5 fruit fly cellular contexts compared by ENCODE assay signal in the genomic region with DNA sequence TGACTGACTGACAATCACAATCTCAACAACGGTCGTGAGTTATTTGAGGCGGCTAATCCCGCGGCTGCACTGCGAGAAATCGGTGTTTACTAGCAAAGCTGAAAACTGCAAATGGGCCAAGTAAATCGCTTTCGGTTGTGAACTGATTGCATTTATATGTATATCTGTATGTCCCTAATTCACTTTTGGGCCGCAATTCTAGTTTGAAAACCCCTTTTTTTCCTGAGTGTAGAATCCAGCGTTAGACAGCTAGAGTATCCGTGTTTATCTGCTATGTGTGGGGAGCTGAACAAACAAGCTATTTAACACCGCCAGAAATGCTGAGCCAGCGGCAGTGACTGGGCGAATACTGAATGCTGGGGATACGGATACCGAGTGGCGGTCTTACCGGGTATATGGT.
A peak's percentile ranks its signal among the peaks of the same experiment; 100 is the strongest.
TF ChIP-seq lines count a peak whose summit lies in the region.

No protein-coding gene starts in this region.

- TF ChIP-seq CTCF in whole organism, embryonic (GFP tag; optimal IDR thresholded peaks at IDR 0.05; lab: Kevin White, UChicago) = no peak

TF ChIP-seq in whole organism, adult, 20 proteins besides CTCF, POLR2A, EP300 and RAD21:
- TF ChIP-seq Crg-1 (GFP tag; optimal IDR thresholded peaks at IDR 0.05; lab: Kevin White, UChicago) (no peak), bab1 (GFP tag; optimal IDR thresholded peaks at IDR 0.05; lab: Kevin White, UChicago) (no peak), CG7101 (tag; optimal IDR thresholded peaks at IDR 0.05; lab: Kevin White, UChicago) (peak; percentile 29), cnc (optimal IDR thresholded peaks at IDR 0.05; lab: Kevin White, UChicago) (peak in 1 of 2 experiments; percentile 33), Hr96 (GFP tag; optimal IDR thresholded peaks at IDR 0.05; lab: Kevin White, UChicago) (no peak), pad (GFP tag; optimal IDR thresholded peaks at IDR 0.05; lab: Kevin White, UChicago) (peak; percentile 1), tj (GFP tag; optimal IDR thresholded peaks at IDR 0.05; lab: Kevin White, UChicago) (peak; percentile 63), kay (GFP tag; lab: Kevin White, UChicago; ENCODE audit: borderline replicate concordance) (no peak)

TF ChIP-seq in whole organism, embryonic, 481 proteins besides CTCF, POLR2A, EP300 and RAD21 (continues in another document):
- TF ChIP-seq Xbp1 (GFP tag; optimal IDR thresholded peaks at IDR 0.05; lab: Kevin White, UChicago) (peak; percentile 77), CG30431 (GFP tag; optimal IDR thresholded peaks at IDR 0.05; lab: Kevin White, UChicago) (peak; percentile 59), Lpt (GFP tag; optimal IDR thresholded peaks at IDR 0.05; lab: Kevin White, UChicago) (no peak), Nf-YB (GFP tag; optimal IDR thresholded peaks at IDR 0.05; lab: Kevin White, UChicago) (peak; percentile 27), CG7786 (GFP tag; optimal IDR thresholded peaks at IDR 0.05; lab: Kevin White, UChicago) (peak; percentile 87), scrt (GFP tag; optimal IDR thresholded peaks at IDR 0.05; lab: Kevin White, UChicago) (peak; percentile 37), CG9817 (tag; optimal IDR thresholded peaks at IDR 0.05; lab: Kevin White, UChicago) (peak; percentile 63), seq (GFP tag; IDR thresholded peaks at IDR 0.05; lab: Robert Waterston, UW) (peak; percentile 68), CG31441 (GFP tag; IDR thresholded peaks at IDR 0.05; lab: Robert Waterston, UW) (peak; percentile 76), CG10431 (GFP tag; optimal IDR thresholded peaks at IDR 0.05; lab: Kevin White, UChicago) (peak; percentile 35), fd3F (GFP tag; optimal IDR thresholded peaks at IDR 0.05; lab: Kevin White, UChicago) (peak; percentile 35), sug (tag; optimal IDR thresholded peaks at IDR 0.05; lab: Kevin White, UChicago) (peak; percentile 47), tx (GFP tag; optimal IDR thresholded peaks at IDR 0.05; lab: Kevin White, UChicago) (peak; percentile 82), zfh2 (GFP tag; optimal IDR thresholded peaks at IDR 0.05; lab: Kevin White, UChicago) (peak; percentile 68), CG4404 (GFP tag; IDR thresholded peaks at IDR 0.05; lab: Robert Waterston, UW) (peak; percentile 91), HLH3B (GFP tag; IDR thresholded peaks at IDR 0.05; lab: Robert Waterston, UW) (peak; percentile 83), CG11398 (GFP tag; optimal IDR thresholded peaks at IDR 0.05; lab: Kevin White, UChicago) (peak; percentile 79), CG14014 (GFP tag; IDR thresholded peaks at IDR 0.05; lab: Robert Waterston, UW) (peak; percentile 87), CG5245 (GFP tag; optimal IDR thresholded peaks at IDR 0.05; lab: Kevin White, UChicago) (peak; percentile 73)

TF ChIP-seq in whole organism, prepupa, 60 proteins besides CTCF, POLR2A, EP300 and RAD21 (continues in another document):
- TF ChIP-seq Eip78C (GFP tag; lab: Kevin White, UChicago) = peak; percentile 67
- TF ChIP-seq CG32006 (GFP tag; optimal IDR thresholded peaks at IDR 0.05; lab: Kevin White, UChicago) = peak; percentile 72
- TF ChIP-seq CG1621 (tag; optimal IDR thresholded peaks at IDR 0.05; lab: Kevin White, UChicago) = no peak
- peak; percentile 68 for TF ChIP-seq CG15336 (GFP tag; IDR thresholded peaks at IDR 0.05; lab: Robert Waterston, UW)
- TF ChIP-seq CG10631 (GFP tag; optimal IDR thresholded peaks at IDR 0.05; lab: Kevin White, UChicago) = peak; percentile 48
- peak; percentile 85 for TF ChIP-seq CG6163 (GFP tag; IDR thresholded peaks at IDR 0.05; lab: Robert Waterston, UW)
- peak; percentile 45 for TF ChIP-seq OdsH (GFP tag; optimal IDR thresholded peaks at IDR 0.05; lab: Kevin White, UChicago)
- no peak for TF ChIP-seq Sox102F (GFP tag; optimal IDR thresholded peaks at IDR 0.05; lab: Kevin White, UChicago)
- TF ChIP-seq Sox14 (GFP tag; optimal IDR thresholded peaks at IDR 0.05; lab: Kevin White, UChicago) = peak; percentile 51
- TF ChIP-seq Lpt (GFP tag; optimal IDR thresholded peaks at IDR 0.05; lab: Kevin White, UChicago) = peak; percentile 49
- no peak for TF ChIP-seq ss (GFP tag; optimal IDR thresholded peaks at IDR 0.05; lab: Kevin White, UChicago)
- TF ChIP-seq Gug (GFP tag; IDR thresholded peaks at IDR 0.05; lab: Robert Waterston, UW) = peak; percentile 64
- TF ChIP-seq lz (GFP tag; optimal IDR thresholded peaks at IDR 0.05; lab: Kevin White, UChicago) = peak; percentile 13
- TF ChIP-seq CG11762 (GFP tag; optimal IDR thresholded peaks at IDR 0.05; lab: Kevin White, UChicago; ENCODE audit: insufficient read depth) = no peak
- TF ChIP-seq dac (GFP tag; optimal IDR thresholded peaks at IDR 0.05; lab: Kevin White, UChicago) = peak; percentile 63
- TF ChIP-seq CG4318 (GFP tag; optimal IDR thresholded peaks at IDR 0.05; lab: Kevin White, UChicago) = peak; percentile 25
- no peak for TF ChIP-seq CG6854 (GFP tag; optimal IDR thresholded peaks at IDR 0.05; lab: Kevin White, UChicago)
- 0 out of 2 replicates have a peak, but pooled peaks have one; percentile 43 for TF ChIP-seq CG11294 (GFP tag; IDR thresholded peaks at IDR 0.05; lab: Robert Waterston, UW)
- peak; percentile 20 for TF ChIP-seq acj6 (GFP tag; optimal IDR thresholded peaks at IDR 0.05; lab: Kevin White, UChicago)
- peak; percentile 80 for TF ChIP-seq fkh (GFP tag; optimal IDR thresholded peaks at IDR 0.05; lab: Kevin White, UChicago)
- no peak for TF ChIP-seq Smox (GFP tag; optimal IDR thresholded peaks at IDR 0.05; lab: Kevin White, UChicago)

TF ChIP-seq in whole organism, pupa, 21 proteins besides CTCF, POLR2A, EP300 and RAD21:
- TF ChIP-seq Pif1A (GFP tag; optimal IDR thresholded peaks at IDR 0.05; lab: Kevin White, UChicago) (peak; percentile 60), CG13204 (GFP tag; optimal IDR thresholded peaks at IDR 0.05; lab: Kevin White, UChicago) (no peak), Snoo (tag; optimal IDR thresholded peaks at IDR 0.05; lab: Kevin White, UChicago) (no peak), EcR (GFP tag; optimal IDR thresholded peaks at IDR 0.05; lab: Kevin White, UChicago) (no peak), Pif1B (GFP tag; optimal IDR thresholded peaks at IDR 0.05; lab: Kevin White, UChicago) (no peak), CG15710 (tag; optimal IDR thresholded peaks at IDR 0.05; lab: Kevin White, UChicago) (no peak), D1 (tag; optimal IDR thresholded peaks at IDR 0.05; lab: Kevin White, UChicago) (no peak), CG10348 (GFP tag; IDR thresholded peaks at IDR 0.05; lab: Robert Waterston, UW) (no peak), rn (GFP tag; IDR thresholded peaks at IDR 0.05; lab: Robert Waterston, UW) (peak; percentile 65; the same call in 1 of the 2 replicates), Ets98B (GFP tag; IDR thresholded peaks at IDR 0.05; lab: Robert Waterston, UW) (peak; percentile 68), gl (tag; optimal IDR thresholded peaks at IDR 0.05; lab: Kevin White, UChicago) (no peak), CG32121 (GFP tag; IDR thresholded peaks at IDR 0.05; lab: Robert Waterston, UW) (peak; percentile 61; the same call in 1 of the 2 replicates), CG34367 (tag; optimal IDR thresholded peaks at IDR 0.05; lab: Kevin White, UChicago) (no peak), CG17806 (tag; optimal IDR thresholded peaks at IDR 0.05; lab: Kevin White, UChicago) (no peak), CG12605 (GFP tag; IDR thresholded peaks at IDR 0.05; lab: Robert Waterston, UW) (peak; percentile 36; the same call in 1 of the 2 replicates), fd96Ca (GFP tag; IDR thresholded peaks at IDR 0.05; lab: Robert Waterston, UW) (peak; percentile 85), CG9948 (tag; optimal IDR thresholded peaks at IDR 0.05; lab: Kevin White, UChicago) (peak; percentile 25), CG8301 (tag; optimal IDR thresholded peaks at IDR 0.05; lab: Kevin White, UChicago) (peak; percentile 53), CG14655 (GFP tag; optimal IDR thresholded peaks at IDR 0.05; lab: Kevin White, UChicago) (peak; percentile 74), CG4496 (GFP tag; IDR thresholded peaks at IDR 0.05; lab: Robert Waterston, UW) (peak; percentile 85), CG8159 (tag; optimal IDR thresholded peaks at IDR 0.05; lab: Kevin White, UChicago) (peak; percentile 1)

TF ChIP-seq in whole organism, wandering third instar larva, 38 proteins besides CTCF, POLR2A, EP300 and RAD21:
- TF ChIP-seq sv (GFP tag; optimal IDR thresholded peaks at IDR 0.05; lab: Kevin White, UChicago) (peak; percentile 72), Dif (GFP tag; optimal IDR thresholded peaks at IDR 0.05; lab: Kevin White, UChicago; ENCODE audit: partially characterized antibody) (no peak), br (GFP tag; optimal IDR thresholded peaks at IDR 0.05; lab: Kevin White, UChicago) (no peak), OdsH (GFP tag; optimal IDR thresholded peaks at IDR 0.05; lab: Kevin White, UChicago) (no peak), pan (optimal IDR thresholded peaks at IDR 0.05; lab: Kevin White, UChicago) (no peak), dmrt93B (GFP tag; optimal IDR thresholded peaks at IDR 0.05; lab: Kevin White, UChicago) (no peak), dsf (GFP tag; optimal IDR thresholded peaks at IDR 0.05; lab: Kevin White, UChicago; ENCODE audit: borderline replicate concordance) (no peak), fru (GFP tag; optimal IDR thresholded peaks at IDR 0.05; lab: Kevin White, UChicago) (peak; percentile 38), sage (GFP tag; optimal IDR thresholded peaks at IDR 0.05; lab: Kevin White, UChicago) (no peak), Mio (GFP tag; optimal IDR thresholded peaks at IDR 0.05; lab: Kevin White, UChicago) (no peak), CrebA (GFP tag; optimal IDR thresholded peaks at IDR 0.05; lab: Kevin White, UChicago; ENCODE audit: borderline replicate concordance) (no peak), Hr83 (GFP tag; optimal IDR thresholded peaks at IDR 0.05; lab: Kevin White, UChicago; ENCODE audit: poor library complexity, severe bottlenecking) (no peak), foxo (GFP tag; optimal IDR thresholded peaks at IDR 0.05; lab: Kevin White, UChicago) (peak in 1 of 2 experiments; percentile 51), Vsx2 (GFP tag; optimal IDR thresholded peaks at IDR 0.05; lab: Kevin White, UChicago; ENCODE audit: partially characterized antibody) (no peak), HLH106 (tag; optimal IDR thresholded peaks at IDR 0.05; lab: Kevin White, UChicago) (no peak), Hnf4 (GFP tag; optimal IDR thresholded peaks at IDR 0.05; lab: Kevin White, UChicago) (no peak), Dfd (GFP tag; optimal IDR thresholded peaks at IDR 0.05; lab: Kevin White, UChicago) (no peak), h (GFP tag; optimal IDR thresholded peaks at IDR 0.05; lab: Kevin White, UChicago) (peak; percentile 24), Myc (optimal IDR thresholded peaks at IDR 0.05; lab: Kevin White, UChicago) (no peak), ey (GFP tag; optimal IDR thresholded peaks at IDR 0.05; lab: Kevin White, UChicago) (peak; percentile 20), rgr (GFP tag; optimal IDR thresholded peaks at IDR 0.05; lab: Kevin White, UChicago) (peak; percentile 21), usp (GFP tag; optimal IDR thresholded peaks at IDR 0.05; lab: Kevin White, UChicago) (no peak), brk (GFP tag; optimal IDR thresholded peaks at IDR 0.05; lab: Kevin White, UChicago) (no peak), tai (GFP tag; optimal IDR thresholded peaks at IDR 0.05; lab: Kevin White, UChicago) (no peak)
